Worm (Caenorhabditis elegans) whole organism, L2 larva: Measurements from ENCODE around the gene srg-24.

Source experiments
- C34F6.9 ChIP-seq: fragments of 150-350 bp; optimal IDR thresholded peaks from 2 replicates; lab custom pipeline; 2014; ENCODE audit warnings: missing biosample characterization, missing genetic modification characterization
- F13H6.1 ChIP-seq: sonication (generic microtip); optimal IDR thresholded peaks from 2 replicates; lab custom pipeline; 2016; ENCODE audit warnings: missing genetic modification characterization, missing compliant biosample characterization
- R02D3.7 ChIP-seq: fragments of 150-350 bp; optimal IDR thresholded peaks from 2 replicates; lab custom pipeline; 2014; ENCODE audit warnings: missing biosample characterization, missing genetic modification characterization
- Y55F3AM.14 ChIP-seq: fragments of 200-800 bp; sonication (Bioruptor generic); optimal IDR thresholded peaks from 2 replicates; lab custom pipeline; 2018; ENCODE audit warnings: mild to moderate bottlenecking, missing genetic modification characterization, missing compliant biosample characterization
- ZK546.5 ChIP-seq: sonication (generic microtip); optimal IDR thresholded peaks from 2 replicates; lab custom pipeline; 2017; ENCODE audit warnings: missing biosample characterization, missing genetic modification characterization
- alr-1 ChIP-seq: fragments of 150-350 bp; optimal IDR thresholded peaks from 2 replicates; lab custom pipeline; 2014; ENCODE audit warnings: missing biosample characterization, missing genetic modification characterization
- aly-2 ChIP-seq: fragments of 150-350 bp; optimal IDR thresholded peaks from 2 replicates; lab custom pipeline; 2014; ENCODE audit warnings: missing biosample characterization, missing genetic modification characterization
- blmp-1 ChIP-seq: sonication (generic microtip); optimal IDR thresholded peaks from 2 replicates; lab custom pipeline; 2017; ENCODE audit warnings: missing genetic modification characterization, mild to moderate bottlenecking, missing compliant biosample characterization, antibody characterized with exemption, moderate library complexity; ENCODE audit not compliant: insufficient read depth
- ceh-82 ChIP-seq: fragments of 150-350 bp; optimal IDR thresholded peaks from 2 replicates; lab custom pipeline; 2014; ENCODE audit warnings: missing biosample characterization, missing genetic modification characterization
- egl-27 ChIP-seq: sonication (generic microtip); optimal IDR thresholded peaks from 3 replicates; lab custom pipeline; 2017; ENCODE audit warnings: missing biosample characterization, missing genetic modification reagents, missing genetic modification characterization
- elt-1 ChIP-seq: fragments of 150-350 bp; optimal IDR thresholded peaks from 2 replicates; lab custom pipeline; 2014; ENCODE audit warnings: missing biosample characterization, missing genetic modification characterization
- elt-3 ChIP-seq: sonication (generic microtip); optimal IDR thresholded peaks from 2 replicates; lab custom pipeline; 2017; ENCODE audit warnings: missing biosample characterization, missing genetic modification characterization
- fos-1 ChIP-seq: fragments of 150-350 bp; optimal IDR thresholded peaks from 2 replicates; lab custom pipeline; 2014; ENCODE audit warnings: missing biosample characterization, missing genetic modification characterization
- gmeb-1 ChIP-seq: fragments of 150-350 bp; optimal IDR thresholded peaks from 2 replicates; lab custom pipeline; 2014; ENCODE audit warnings: missing biosample characterization, missing genetic modification characterization
- lin-11 ChIP-seq: fragments of 150-350 bp; sonication (generic microtip); optimal IDR thresholded peaks from 2 replicates; lab custom pipeline; 2014; ENCODE audit warnings: missing biosample characterization, missing genetic modification characterization, inconsistent platforms, mixed read lengths
- lin-13 ChIP-seq: fragments of 150-350 bp; optimal IDR thresholded peaks from 2 replicates; lab custom pipeline; 2014; ENCODE audit warnings: missing biosample characterization, missing genetic modification reagents, missing genetic modification characterization
- lin-39 ChIP-seq: fragments of 150-350 bp; optimal IDR thresholded peaks from 2 replicates; lab custom pipeline; 2014; ENCODE audit warnings: missing biosample characterization, missing genetic modification reagents, missing genetic modification characterization
- mab-5 ChIP-seq: fragments of 150-350 bp; optimal IDR thresholded peaks from 2 replicates; lab custom pipeline; 2014; ENCODE audit warnings: missing biosample characterization, missing genetic modification characterization
- mbf-1 ChIP-seq: sonication (generic microtip); optimal IDR thresholded peaks from 2 replicates; lab custom pipeline; 2017; ENCODE audit warnings: missing biosample characterization, missing genetic modification characterization
- mdl-1 ChIP-seq, 2 experiments: fragments of 150-350 bp in 1 of 2; sonication (generic microtip) in 1 of 2; optimal IDR thresholded peaks; 2 replicates each; lab custom pipeline; 2017; ENCODE audit warnings: missing biosample characterization in 2 of 2, missing genetic modification characterization in 2 of 2
- nhr-11 ChIP-seq: fragments of 150-350 bp; optimal IDR thresholded peaks from 2 replicates; lab custom pipeline; 2014; ENCODE audit warnings: missing biosample characterization, missing genetic modification characterization
- nhr-12 ChIP-seq: fragments of 150-350 bp; optimal IDR thresholded peaks from 2 replicates; lab custom pipeline; 2014; ENCODE audit warnings: missing biosample characterization, missing genetic modification characterization
- nhr-129 ChIP-seq: fragments of 150-350 bp; optimal IDR thresholded peaks from 2 replicates; lab custom pipeline; 2014; ENCODE audit warnings: missing biosample characterization, missing genetic modification characterization
- nhr-21 ChIP-seq: fragments of 150-350 bp; optimal IDR thresholded peaks from 2 replicates; lab custom pipeline; 2014; ENCODE audit warnings: missing biosample characterization, missing genetic modification characterization
- nhr-23 ChIP-seq: fragments of 150-350 bp; optimal IDR thresholded peaks from 2 replicates; lab custom pipeline; 2014; ENCODE audit warnings: missing biosample characterization, missing genetic modification reagents, missing genetic modification characterization
- nhr-237 ChIP-seq: fragments of 150-350 bp; optimal IDR thresholded peaks from 2 replicates; lab custom pipeline; 2014; ENCODE audit warnings: missing biosample characterization, missing genetic modification characterization
- nhr-25 ChIP-seq: fragments of 150-350 bp; sonication (generic microtip); optimal IDR thresholded peaks from 3 replicates; lab custom pipeline; 2014; ENCODE audit warnings: missing biosample characterization, missing genetic modification characterization
- nhr-6 ChIP-seq: fragments of 150-350 bp; optimal IDR thresholded peaks from 2 replicates; lab custom pipeline; 2014; ENCODE audit warnings: missing biosample characterization, missing genetic modification characterization
- nhr-77 ChIP-seq: fragments of 150-350 bp; optimal IDR thresholded peaks from 2 replicates; lab custom pipeline; 2014; ENCODE audit warnings: missing biosample characterization, missing genetic modification characterization
- peb-1 ChIP-seq: fragments of 150-350 bp; optimal IDR thresholded peaks from 2 replicates; lab custom pipeline; 2014; ENCODE audit warnings: missing biosample characterization, missing genetic modification characterization
- sma-3 ChIP-seq: sonication (generic microtip); optimal IDR thresholded peaks from 2 replicates; lab custom pipeline; 2016; ENCODE audit warnings: missing genetic modification reagents, missing genetic modification characterization, missing compliant biosample characterization
- sma-9 ChIP-seq, 2 experiments: fragments of 150-350 bp in 1 of 2; sonication (generic microtip) in 1 of 2; optimal IDR thresholded peaks; 2 replicates each; lab custom pipeline; 2014 to 2016; ENCODE audit warnings: missing genetic modification characterization in 2 of 2, mild to moderate bottlenecking in 1 of 2, missing biosample characterization in 1 of 2, missing compliant biosample characterization in 1 of 2, missing genetic modification reagents in 1 of 2, moderate library complexity in 1 of 2
- snpc-4 ChIP-seq: fragments of 150-350 bp; optimal IDR thresholded peaks from 2 replicates; lab custom pipeline; 2014; ENCODE audit warnings: missing biosample characterization, missing genetic modification characterization
- unc-55 ChIP-seq: fragments of 150-350 bp; sonication (generic microtip); optimal IDR thresholded peaks from 3 replicates; lab custom pipeline; 2014; ENCODE audit warnings: missing biosample characterization, missing genetic modification reagents, missing genetic modification characterization
- unc-62 ChIP-seq: fragments of 150-350 bp; optimal IDR thresholded peaks from 2 replicates; lab custom pipeline; 2014; ENCODE audit warnings: missing biosample characterization, missing genetic modification reagents, missing genetic modification characterization
- ztf-1 ChIP-seq: fragments of 200-800 bp; sonication (Bioruptor generic); conservative IDR thresholded peaks from 2 replicates; pipeline ENCODE4 v1.3.6; 2022; ENCODE audit warnings: missing genetic modification characterization, missing compliant biosample characterization
- ztf-11 ChIP-seq: sonication (generic microtip); optimal IDR thresholded peaks from 2 replicates; lab custom pipeline; 2017; ENCODE audit warnings: missing biosample characterization, missing genetic modification characterization
- ztf-4 ChIP-seq: fragments of 150-350 bp; optimal IDR thresholded peaks from 2 replicates; lab custom pipeline; 2014; ENCODE audit warnings: missing biosample characterization, missing genetic modification characterization

srg-24 gene

DNA sequence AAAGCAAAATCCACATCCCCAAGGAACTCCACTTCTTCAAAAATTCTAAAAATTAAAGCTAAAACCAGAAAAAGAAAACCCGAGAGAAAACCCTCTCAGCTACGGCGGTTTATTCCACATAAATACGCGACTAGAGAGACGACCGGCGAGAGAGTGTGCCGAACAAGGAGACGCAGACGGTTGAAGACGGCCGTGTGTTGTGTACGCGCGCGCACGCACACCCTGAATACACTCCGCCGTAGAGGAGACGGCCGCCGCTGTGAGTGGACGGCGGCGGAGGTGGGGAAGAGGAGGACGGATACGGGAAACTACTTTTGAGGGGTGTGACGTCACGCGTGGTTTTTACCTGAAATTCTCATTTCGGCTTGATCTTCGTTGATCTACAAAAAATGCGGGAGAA is 45.8 kb downstream of the srg-24 start:
- TF ChIP-seq unc-55 (GFP tag; lab: Kevin White, UChicago), result peak; percentile 36
- TF ChIP-seq blmp-1 (tag; lab: Kevin White, UChicago), result no peak
- peak; percentile 19 for TF ChIP-seq F13H6.1

DNA sequence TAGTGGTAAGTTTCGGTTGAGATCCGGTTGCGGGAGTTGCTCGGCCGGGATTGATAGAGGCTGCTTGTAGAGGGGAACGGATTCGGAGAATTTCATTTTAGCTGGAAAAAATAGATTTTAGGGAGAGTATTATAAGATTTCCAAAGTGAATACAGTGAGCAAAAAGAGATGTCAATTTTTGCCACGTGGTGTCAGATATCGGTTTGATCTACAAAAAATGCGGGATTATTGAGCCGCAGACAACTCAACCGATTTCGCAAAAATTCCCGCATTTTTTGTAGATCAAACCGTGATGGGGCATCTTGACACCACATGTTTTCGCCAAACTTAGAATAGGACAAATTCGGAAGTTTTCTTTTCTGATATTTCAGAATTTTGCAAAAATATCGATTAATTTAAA is 46.2 kb downstream of the srg-24 start, which contains the start of gene lido-13:
lido-13 (minus strand) TSS at position 101 of the 400 bp plus-strand sequence.
- no peak for TF ChIP-seq gmeb-1 (tag; lab: Kevin White, UChicago)
- no peak for TF ChIP-seq peb-1 (tag; lab: Kevin White, UChicago)
- TF ChIP-seq nhr-6, result no peak
- no peak for TF ChIP-seq R02D3.7
- TF ChIP-seq lin-39 (tag; lab: Kevin White, UChicago), result no peak
- no peak for TF ChIP-seq snpc-4 (tag; lab: Kevin White, UChicago)
- TF ChIP-seq nhr-25 (tag; lab: Kevin White, UChicago), result no peak
- no peak for TF ChIP-seq Y55F3AM.14
- no peak for TF ChIP-seq nhr-129 (tag; lab: Kevin White, UChicago)
- no peak for TF ChIP-seq nhr-77 (tag; lab: Kevin White, UChicago)
- no peak for TF ChIP-seq ztf-1 (GFP tag; lab: Robert Waterston, UW)
- TF ChIP-seq ceh-82 (tag; lab: Kevin White, UChicago), result no peak
- no peak for TF ChIP-seq ZK546.5 (tag; lab: Kevin White, UChicago)
- no peak for TF ChIP-seq mdl-1 (tag; optimal IDR thresholded peaks at IDR 0.05; lab: Kevin White, UChicago)
- TF ChIP-seq, all 48 proteins: peak for 0

DNA sequence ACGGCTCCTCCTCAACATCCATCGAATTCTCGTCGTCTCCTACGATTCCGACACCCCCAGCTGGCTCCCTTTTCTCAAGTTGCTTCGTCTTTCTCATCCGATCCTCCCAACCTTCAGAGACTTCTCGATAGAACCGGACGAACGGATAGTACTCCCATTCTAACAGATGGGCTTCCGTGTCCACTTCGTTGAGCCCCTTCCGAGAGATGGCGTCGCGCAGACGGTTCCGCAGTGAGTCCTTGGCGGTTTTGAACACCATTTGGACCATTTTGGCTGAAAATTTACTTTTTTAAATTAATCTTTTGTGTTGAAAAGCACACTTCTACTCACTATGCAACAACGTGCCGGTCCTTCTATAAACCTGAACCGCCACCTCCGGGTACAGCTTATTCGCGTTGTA is 46.8 kb downstream of the srg-24 start:
- TF ChIP-seq egl-27 (no peak), lin-11 (tag; lab: Kevin White, UChicago) (no peak), nhr-237 (tag; lab: Kevin White, UChicago) (no peak)

DNA sequence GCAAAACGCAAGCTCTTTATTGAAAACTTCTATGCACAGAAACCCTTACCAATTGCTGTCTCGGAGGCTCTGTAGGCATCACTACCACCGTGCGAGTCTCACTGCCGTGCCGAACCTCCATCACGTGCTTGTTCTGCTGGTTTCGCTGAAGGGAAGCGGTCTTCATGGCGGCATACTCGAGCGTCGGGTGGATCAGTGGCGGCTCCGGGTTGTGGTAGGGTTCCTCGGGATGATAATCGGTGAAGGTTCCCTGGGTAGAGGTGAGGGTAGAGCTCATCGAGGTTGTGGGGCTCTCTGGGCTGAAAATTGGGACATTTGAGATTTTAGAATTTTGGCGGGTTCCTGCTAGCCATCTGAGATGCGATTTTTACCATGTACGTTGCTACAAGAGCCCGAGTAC is 47.6 kb downstream of the srg-24 start:
- TF ChIP-seq nhr-11 (tag; lab: Kevin White, UChicago) (no peak), nhr-21 (tag; lab: Kevin White, UChicago) (no peak), ztf-4 (tag; lab: Kevin White, UChicago) (no peak), egl-27 (no peak), mdl-1 (tag; optimal IDR thresholded peaks at IDR 0.05; lab: Kevin White, UChicago) (no peak), elt-1 (tag; lab: Kevin White, UChicago) (no peak), elt-3 (tag; lab: Kevin White, UChicago) (no peak), sma-9 (GFP tag; optimal IDR thresholded peaks at IDR 0.05; lab: Kevin White, UChicago) (no peak), sma-9 (tag; optimal IDR thresholded peaks at IDR 0.05; lab: Kevin White, UChicago) (no peak), lin-11 (tag; lab: Kevin White, UChicago) (no peak), unc-55 (GFP tag; lab: Kevin White, UChicago) (no peak), nhr-237 (tag; lab: Kevin White, UChicago) (no peak), sma-3 (GFP tag; lab: Kevin White, UChicago) (no peak)

DNA sequence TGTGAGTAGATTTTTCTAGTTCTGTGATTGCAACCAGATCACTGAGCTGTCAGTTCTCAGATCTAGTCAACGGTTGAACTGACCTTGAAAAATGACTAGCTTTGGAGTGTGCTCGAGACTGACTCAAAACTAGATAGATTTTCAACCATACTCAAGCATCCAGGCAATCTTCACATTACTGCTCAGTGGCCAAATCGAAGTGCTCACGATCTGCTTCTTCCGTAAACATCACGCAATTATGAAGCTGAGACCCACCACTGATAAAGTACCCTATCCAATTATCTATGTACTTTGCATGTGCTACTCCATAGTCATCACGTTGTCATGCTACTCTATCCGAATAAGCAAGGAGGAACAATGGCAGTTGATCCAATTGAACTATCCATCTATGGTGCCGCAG is 49.1 kb downstream of the srg-24 start:
- no peak for TF ChIP-seq fos-1 (tag; lab: Kevin White, UChicago)
- no peak for TF ChIP-seq nhr-77 (tag; lab: Kevin White, UChicago)
- no peak for TF ChIP-seq nhr-12 (tag; lab: Kevin White, UChicago)
- no peak for TF ChIP-seq C34F6.9

DNA sequence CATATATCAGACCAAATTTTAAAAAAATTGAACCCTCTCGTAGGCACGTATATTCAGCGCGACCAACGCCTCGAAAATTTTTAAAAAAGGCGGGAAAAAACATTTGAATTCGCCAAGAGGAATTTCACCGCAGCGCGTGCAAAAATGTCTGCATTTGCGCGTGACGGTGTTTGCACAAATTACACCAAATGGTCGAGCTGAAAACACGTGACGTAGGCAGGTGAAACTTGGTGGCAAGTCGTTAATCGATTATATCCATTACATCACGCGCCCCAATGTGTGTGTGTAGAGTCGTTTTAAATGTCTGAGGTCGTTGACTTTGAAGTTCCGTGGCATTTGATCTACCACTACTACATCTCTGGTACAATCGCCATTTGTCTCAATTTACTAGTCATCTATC is 49.7 kb downstream of the srg-24 start, which contains the start of gene sri-31:
sri-31 (plus strand) TSS at position 301 of the 400 bp plus-strand sequence.
- no peak for TF ChIP-seq lin-11 (tag; lab: Kevin White, UChicago)
- no peak for TF ChIP-seq F13H6.1
- TF ChIP-seq ceh-82 (tag; lab: Kevin White, UChicago), result no peak
- TF ChIP-seq lin-13 (GFP tag; lab: Kevin White, UChicago), result no peak
- TF ChIP-seq ztf-1 (GFP tag; lab: Robert Waterston, UW), result no peak
- TF ChIP-seq nhr-129 (tag; lab: Kevin White, UChicago), result no peak
- no peak for TF ChIP-seq mbf-1 (tag; lab: Kevin White, UChicago)
- TF ChIP-seq aly-2 (tag; lab: Kevin White, UChicago), result no peak
- no peak for TF ChIP-seq sma-3 (GFP tag; lab: Kevin White, UChicago)
- TF ChIP-seq alr-1 (tag; lab: Kevin White, UChicago), result no peak
- no peak for TF ChIP-seq mab-5 (tag; lab: Kevin White, UChicago)
- no peak for TF ChIP-seq lin-39 (tag; lab: Kevin White, UChicago)
- no peak for TF ChIP-seq unc-62 (GFP tag; lab: Kevin White, UChicago)
- no peak for TF ChIP-seq nhr-23 (tag; lab: Kevin White, UChicago)
- no peak for TF ChIP-seq R02D3.7
- no peak for TF ChIP-seq elt-1 (tag; lab: Kevin White, UChicago)
- no peak for TF ChIP-seq nhr-237 (tag; lab: Kevin White, UChicago)
- TF ChIP-seq ztf-11 (tag; lab: Kevin White, UChicago), result no peak
